Fruit fly (Drosophila melanogaster): Measurements from ENCODE around the gene ome.

The ome gene

dm6 chr3L:14678097-14678679 lies 5.5 kb downstream of the ome start, which contains the start of gene CG4914 (continued):
- TF ChIP-seq Antp (GFP tag; optimal IDR thresholded peaks at IDR 0.05) (no peak), lov (optimal IDR thresholded peaks at IDR 0.05) (no peak), lov (GFP tag; IDR thresholded peaks at IDR 0.05) (0 out of 3 replicates have a peak, but pooled peaks have one; percentile 60), Pdp1 (GFP tag; optimal IDR thresholded peaks at IDR 0.05) (peak in 1 of 2 experiments; percentile 30), sens-2 (GFP tag; IDR thresholded peaks at IDR 0.05) (peak; percentile 26; the same call in 1 of the 2 replicates), MBD-R2 (GFP tag; IDR thresholded peaks at IDR 0.05) (peak; percentile 25; the same call in 1 of the 2 replicates), eyg (GFP tag; optimal IDR thresholded peaks at IDR 0.05) (no peak), ttk (GFP tag; IDR thresholded peaks at IDR 0.05) (peak; percentile 53), HLH3B (GFP tag; IDR thresholded peaks at IDR 0.05) (peak; percentile 61), Dfd (GFP tag; optimal IDR thresholded peaks at IDR 0.05) (no peak), tx (GFP tag; optimal IDR thresholded peaks at IDR 0.05) (no peak), Dp (GFP tag; optimal IDR thresholded peaks at IDR 0.05) (no peak), yki (optimal IDR thresholded peaks at IDR 0.05) (no peak), Bdp1 (GFP tag; optimal IDR thresholded peaks at IDR 0.05) (no peak), Opbp (GFP tag; IDR thresholded peaks at IDR 0.05; ENCODE audit: partially characterized antibody) (no peak), en (GFP tag; optimal IDR thresholded peaks at IDR 0.05) (no peak), CG13424 (tag; optimal IDR thresholded peaks at IDR 0.05) (peak; percentile 83), CG11085 (GFP tag; IDR thresholded peaks at IDR 0.05) (no peak), MTF-1 (GFP tag; optimal IDR thresholded peaks at IDR 0.05; ENCODE audit: borderline replicate concordance) (no peak), Dip2 (GFP tag; IDR thresholded peaks at IDR 0.05) (no peak), Sry-β (GFP tag; optimal IDR thresholded peaks at IDR 0.05) (peak; percentile 14), slou (GFP tag; optimal IDR thresholded peaks at IDR 0.05) (peak; percentile 50), stwl (tag; optimal IDR thresholded peaks at IDR 0.05) (no peak), CG14710 (tag; optimal IDR thresholded peaks at IDR 0.05) (peak; percentile 87), amos (GFP tag; IDR thresholded peaks at IDR 0.05; ENCODE audit: partially characterized antibody) (no peak), CG2199 (GFP tag; IDR thresholded peaks at IDR 0.05) (no peak), ERR (GFP tag; optimal IDR thresholded peaks at IDR 0.05) (no peak), CG4707 (GFP tag; optimal IDR thresholded peaks at IDR 0.05) (peak; percentile 26), chif (GFP tag; optimal IDR thresholded peaks at IDR 0.05) (peak in 1 of 2 experiments; percentile 42), fd64A (GFP tag; optimal IDR thresholded peaks at IDR 0.05) (no peak), luna (GFP tag; optimal IDR thresholded peaks at IDR 0.05) (no peak), CG2120 (GFP tag; optimal IDR thresholded peaks at IDR 0.05) (peak; percentile 56), gcm2 (GFP tag; optimal IDR thresholded peaks at IDR 0.05) (peak; percentile 22), ap (GFP tag; IDR thresholded peaks at IDR 0.05) (peak; percentile 39), Ada2b (GFP tag; IDR thresholded peaks at IDR 0.05) (peak; percentile 46), schlank (tag; optimal IDR thresholded peaks at IDR 0.05) (no peak), CG10321 (GFP tag; IDR thresholded peaks at IDR 0.05) (no peak), sc (optimal IDR thresholded peaks at IDR 0.05) (no peak), sc (GFP tag; optimal IDR thresholded peaks at IDR 0.05) (peak; percentile 82), trh (GFP tag; optimal IDR thresholded peaks at IDR 0.05) (peak; percentile 66), CG33213 (GFP tag; optimal IDR thresholded peaks at IDR 0.05) (no peak), CG10654 (GFP tag; optimal IDR thresholded peaks at IDR 0.05) (peak; percentile 56), Sox102F (GFP tag; optimal IDR thresholded peaks at IDR 0.05) (peak; percentile 88), Dip3 (GFP tag; optimal IDR thresholded peaks at IDR 0.05) (no peak), CrebB (tag; optimal IDR thresholded peaks at IDR 0.05) (peak; percentile 4), PHDP (tag; optimal IDR thresholded peaks at IDR 0.05) (peak; percentile 82), klu (GFP tag; IDR thresholded peaks at IDR 0.05) (0 out of 2 replicates have a peak, but pooled peaks have one; percentile 52), CG12942 (GFP tag; optimal IDR thresholded peaks at IDR 0.05) (peak; percentile 59), Kr (GFP tag; optimal IDR thresholded peaks at IDR 0.05) (no peak), CG34376 (GFP tag; optimal IDR thresholded peaks at IDR 0.05) (no peak), cato (GFP tag; optimal IDR thresholded peaks at IDR 0.05; ENCODE audit: borderline replicate concordance) (peak; percentile 45)

All from whole organism, embryonic.